Fruit fly (Drosophila melanogaster) Kc167 (cell line): ENCODE results near the gene Flad1.

Experiments
- Myc ChIP-seq: fragments of >200 bp; optimal IDR thresholded peaks from 2 replicates; lab custom pipeline; 2017; ENCODE audit warnings: missing external identifiers
- Sin3A ChIP-seq: fragments of >200 bp; optimal IDR thresholded peaks from 2 replicates; lab custom pipeline; 2018; ENCODE audit warnings: missing external identifiers
- h ChIP-seq: fragments of >200 bp; optimal IDR thresholded peaks from 3 replicates; lab custom pipeline; 2018; ENCODE audit warnings: missing external identifiers
- insv ChIP-seq: fragments of >200 bp; optimal IDR thresholded peaks from 3 replicates; lab custom pipeline; 2018; ENCODE audit warnings: missing external identifiers
- psq ChIP-seq: fragments of >200 bp; optimal IDR thresholded peaks from 2 replicates; lab custom pipeline; 2017; ENCODE audit warnings: missing external identifiers
- ttk ChIP-seq: sonication (Bioruptor generic); optimal IDR thresholded peaks from 2 replicates; lab custom pipeline; 2017; ENCODE audit warnings: missing external identifiers

Flad1 gene

dm6 chrX:12903099-12903616 is at the start of gene Flad1:
Gene Flad1 (minus strand): TSS chrX:12903516.
- no peak for TF ChIP-seq insv (lab: Kevin White, UChicago)

dm6 chrX:12947670-12948069 is 44.4 kb upstream of the Flad1 start:
- TF ChIP-seq Myc (lab: Kevin White, UChicago): no peak
- TF ChIP-seq h (lab: Kevin White, UChicago): no peak
- TF ChIP-seq Sin3A (lab: Kevin White, UChicago): no peak
- no peak for TF ChIP-seq psq (lab: Kevin White, UChicago)
- no peak for TF ChIP-seq insv (lab: Kevin White, UChicago)
- TF ChIP-seq ttk: no peak

dm6 chrX:12940396-12940795 is 37.1 kb upstream of the Flad1 start:
- TF ChIP-seq psq (lab: Kevin White, UChicago): no peak

- TF ChIP-seq ttk (no peak), insv (lab: Kevin White, UChicago) (no peak), h (lab: Kevin White, UChicago) (no peak), Sin3A (lab: Kevin White, UChicago) (no peak), Myc (lab: Kevin White, UChicago) (no peak), psq (lab: Kevin White, UChicago) (no peak)
These were observed 36.6 kb upstream of the Flad1 start for dm6 chrX:12939951-12940350.

- no peak for TF ChIP-seq Sin3A (lab: Kevin White, UChicago)
- no peak for TF ChIP-seq Myc (lab: Kevin White, UChicago)
- no peak for TF ChIP-seq ttk
- no peak for TF ChIP-seq insv (lab: Kevin White, UChicago)
These were observed 35.7 kb upstream of the Flad1 start for dm6 chrX:12939021-12939420.

- TF ChIP-seq insv (lab: Kevin White, UChicago): no peak
- TF ChIP-seq h (lab: Kevin White, UChicago): no peak
- no peak for TF ChIP-seq Myc (lab: Kevin White, UChicago)
- no peak for TF ChIP-seq ttk
- no peak for TF ChIP-seq psq (lab: Kevin White, UChicago)
- no peak for TF ChIP-seq Sin3A (lab: Kevin White, UChicago)
These were observed 34.7 kb upstream of the Flad1 start for dm6 chrX:12937825-12938520.

dm6 chrX:12929817-12930216 is 26.5 kb upstream of the Flad1 start:
- TF ChIP-seq ttk: no peak
- TF ChIP-seq Myc (lab: Kevin White, UChicago): no peak
- TF ChIP-seq insv (lab: Kevin White, UChicago): no peak

dm6 chrX:12927612-12928011 is 24.3 kb upstream of the Flad1 start:
- TF ChIP-seq Sin3A (lab: Kevin White, UChicago) (no peak), insv (lab: Kevin White, UChicago) (no peak), h (lab: Kevin White, UChicago) (no peak), Myc (lab: Kevin White, UChicago) (no peak), psq (lab: Kevin White, UChicago) (no peak), ttk (no peak)

dm6 chrX:12925426-12926256 is 22.3 kb upstream of the Flad1 start:
- no peak for TF ChIP-seq psq (lab: Kevin White, UChicago)
- TF ChIP-seq insv (lab: Kevin White, UChicago): no peak

- TF ChIP-seq insv (lab: Kevin White, UChicago) (no peak), Sin3A (lab: Kevin White, UChicago) (no peak), ttk (no peak), psq (lab: Kevin White, UChicago) (no peak), Myc (lab: Kevin White, UChicago) (no peak), h (lab: Kevin White, UChicago) (no peak)
These were observed 20.1 kb upstream of the Flad1 start for dm6 chrX:12923258-12923901.

dm6 chrX:12922338-12922737 is 19.0 kb upstream of the Flad1 start:
- no peak for TF ChIP-seq psq (lab: Kevin White, UChicago)
- TF ChIP-seq Sin3A (lab: Kevin White, UChicago): no peak

dm6 chrX:12919594-12919993 is 16.3 kb upstream of the Flad1 start:
- TF ChIP-seq h (lab: Kevin White, UChicago): no peak
- no peak for TF ChIP-seq Myc (lab: Kevin White, UChicago)
- no peak for TF ChIP-seq ttk
- TF ChIP-seq insv (lab: Kevin White, UChicago): no peak
- no peak for TF ChIP-seq Sin3A (lab: Kevin White, UChicago)
- no peak for TF ChIP-seq psq (lab: Kevin White, UChicago)
